Fruit fly (Drosophila melanogaster): ENCODE results near the gene Pfdn1.
A peak's percentile ranks its signal among the peaks of the same experiment; 100 is the strongest.

Gene Pfdn1

DNA sequence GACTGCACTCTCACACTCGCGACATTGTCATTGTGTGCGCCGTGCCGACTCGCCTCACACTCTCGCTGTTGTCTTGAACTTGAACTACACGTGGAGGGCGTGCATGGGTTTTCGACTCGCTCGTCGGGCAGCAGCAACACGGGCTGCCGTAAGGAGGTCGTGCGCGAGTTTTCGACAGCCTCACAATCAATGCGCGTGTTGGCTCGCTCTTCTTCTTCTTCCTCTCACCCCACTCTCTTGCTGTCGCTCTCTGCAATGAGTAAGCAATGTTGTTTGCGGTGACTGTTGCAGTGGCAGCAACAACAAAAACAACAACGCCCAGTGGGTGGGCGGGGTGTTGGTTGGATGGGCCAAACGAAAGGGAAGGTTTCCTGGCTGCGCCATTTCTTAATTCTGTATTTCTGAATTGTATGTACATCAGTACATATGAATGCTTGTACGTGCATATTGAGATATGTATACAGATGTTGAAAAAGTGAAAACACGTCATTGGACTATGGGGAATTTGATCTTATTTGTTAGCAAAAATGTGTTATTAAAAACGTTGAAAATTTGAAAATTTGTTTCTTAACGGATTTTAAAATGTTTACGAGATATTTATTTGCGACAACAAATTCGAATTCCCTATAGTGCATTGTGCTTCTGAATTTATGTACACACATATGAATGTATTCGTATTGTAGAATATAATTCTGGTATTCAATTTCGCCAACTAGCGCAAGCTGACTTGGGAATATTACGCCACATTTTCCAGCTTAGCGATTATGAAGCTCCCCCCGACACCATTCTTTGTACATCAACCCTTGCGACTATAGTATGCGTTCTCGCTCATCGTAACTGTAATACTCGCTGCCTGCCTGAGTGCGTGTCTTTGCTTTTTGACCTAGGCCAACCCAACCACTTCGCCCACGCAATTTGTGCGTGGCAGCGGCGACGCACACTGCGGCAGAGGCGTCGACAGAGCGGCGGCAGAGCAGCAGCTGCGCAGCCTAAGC lies 19.8 kb downstream of the Pfdn1 start (continued):
- TF ChIP-seq CG18262 (tag; optimal IDR thresholded peaks at IDR 0.05) = no peak
- TF ChIP-seq ERR (GFP tag; optimal IDR thresholded peaks at IDR 0.05) = peak; percentile 82
- no peak for TF ChIP-seq HLH54F (GFP tag; optimal IDR thresholded peaks at IDR 0.05)
- no peak for TF ChIP-seq CG10366 (GFP tag; IDR thresholded peaks at IDR 0.05)
- no peak for TF ChIP-seq tio (GFP tag; optimal IDR thresholded peaks at IDR 0.05)
- peak; percentile 51 for TF ChIP-seq Hand (GFP tag; optimal IDR thresholded peaks at IDR 0.05)
- 0 out of 3 replicates have a peak, but pooled peaks have one; percentile 20 for TF ChIP-seq Doc3 (GFP tag; IDR thresholded peaks at IDR 0.05; ENCODE audit: partially characterized antibody)
- no peak for TF ChIP-seq Ets97D (GFP tag; optimal IDR thresholded peaks at IDR 0.05)
- no peak for TF ChIP-seq Camta (GFP tag; optimal IDR thresholded peaks at IDR 0.05)
- TF ChIP-seq CG10979 (tag; optimal IDR thresholded peaks at IDR 0.05) = no peak
- peak; percentile 34; the same call in 1 of the 2 replicates for TF ChIP-seq Drgx (GFP tag; IDR thresholded peaks at IDR 0.05)
- TF ChIP-seq sima (GFP tag; optimal IDR thresholded peaks at IDR 0.05) = no peak
- TF ChIP-seq pros (GFP tag; optimal IDR thresholded peaks at IDR 0.05) = peak; percentile 99
- peak; percentile 47; the same call in 1 of the 2 replicates for TF ChIP-seq ato (GFP tag; IDR thresholded peaks at IDR 0.05; ENCODE audit: partially characterized antibody)
- peak; percentile 3 for TF ChIP-seq fd3F (GFP tag; optimal IDR thresholded peaks at IDR 0.05)
- peak; percentile 23 for TF ChIP-seq CG13624 (GFP tag; optimal IDR thresholded peaks at IDR 0.05)
- no peak for TF ChIP-seq CG33213 (GFP tag; optimal IDR thresholded peaks at IDR 0.05)
- peak; percentile 96 for TF ChIP-seq Hey (tag; optimal IDR thresholded peaks at IDR 0.05)
- no peak for TF ChIP-seq Sin3A (optimal IDR thresholded peaks at IDR 0.05)
- no peak for TF ChIP-seq prd (optimal IDR thresholded peaks at IDR 0.05)
- no peak for TF ChIP-seq prd (GFP tag; IDR thresholded peaks at IDR 0.05)
- no peak for TF ChIP-seq Abd-B (GFP tag; optimal IDR thresholded peaks at IDR 0.05)
- 0 out of 2 replicates have a peak, but pooled peaks have one; percentile 26 for TF ChIP-seq Ada2b (GFP tag; IDR thresholded peaks at IDR 0.05)
- TF ChIP-seq Blimp-1 (GFP tag; optimal IDR thresholded peaks at IDR 0.05) = peak; percentile 97
- TF ChIP-seq dati (GFP tag; IDR thresholded peaks at IDR 0.05) = no peak
- no peak for TF ChIP-seq Spps (tag; optimal IDR thresholded peaks at IDR 0.05)
- no peak for TF ChIP-seq CG17186 (GFP tag; optimal IDR thresholded peaks at IDR 0.05)
- no peak for TF ChIP-seq gfzf (GFP tag; optimal IDR thresholded peaks at IDR 0.05)
- TF ChIP-seq abd-A (tag; optimal IDR thresholded peaks at IDR 0.05) = peak; percentile 95
- no peak for TF ChIP-seq Dp (GFP tag; optimal IDR thresholded peaks at IDR 0.05)
- TF ChIP-seq her (GFP tag; optimal IDR thresholded peaks at IDR 0.05) = peak; percentile 43
- peak; percentile 66 for TF ChIP-seq fru (optimal IDR thresholded peaks at IDR 0.05)
- TF ChIP-seq ab (GFP tag; optimal IDR thresholded peaks at IDR 0.05) = peak; percentile 73
- no peak for TF ChIP-seq corto (GFP tag; optimal IDR thresholded peaks at IDR 0.05)
- TF ChIP-seq CG14860 (GFP tag; IDR thresholded peaks at IDR 0.05; ENCODE audit: partially characterized antibody) = peak; percentile 37; the same call in 1 of the 3 replicates
- peak; percentile 73 for TF ChIP-seq da (GFP tag; optimal IDR thresholded peaks at IDR 0.05)
- TF ChIP-seq twi (tag; optimal IDR thresholded peaks at IDR 0.05) = peak; percentile 99
- TF ChIP-seq CG8924 (tag; optimal IDR thresholded peaks at IDR 0.05) = peak; percentile 62
- no peak for TF ChIP-seq HHEX (GFP tag; optimal IDR thresholded peaks at IDR 0.05)
- TF ChIP-seq CG17568 (GFP tag; optimal IDR thresholded peaks at IDR 0.05) = peak; percentile 51
- peak; percentile 6 for TF ChIP-seq unpg (GFP tag; optimal IDR thresholded peaks at IDR 0.05)
- no peak for TF ChIP-seq toy (GFP tag; IDR thresholded peaks at IDR 0.05)
- no peak for TF ChIP-seq TFAM (GFP tag; optimal IDR thresholded peaks at IDR 0.05)
- no peak for TF ChIP-seq H2.0 (GFP tag; IDR thresholded peaks at IDR 0.05)
- TF ChIP-seq rib (GFP tag; IDR thresholded peaks at IDR 0.05) = peak; percentile 77
- no peak for TF ChIP-seq tin (GFP tag; optimal IDR thresholded peaks at IDR 0.05)
- TF ChIP-seq CG2116 (GFP tag; optimal IDR thresholded peaks at IDR 0.05) = no peak
- no peak for TF ChIP-seq CG30020 (tag; optimal IDR thresholded peaks at IDR 0.05)
- TF ChIP-seq CG7271 (tag; optimal IDR thresholded peaks at IDR 0.05) = no peak

All from whole organism, embryonic.